Fruit fly (Drosophila melanogaster): Measurements from ENCODE around the gene koko.
A peak's percentile ranks its signal among the peaks of the same experiment; 100 is the strongest.

koko gene

DNA sequence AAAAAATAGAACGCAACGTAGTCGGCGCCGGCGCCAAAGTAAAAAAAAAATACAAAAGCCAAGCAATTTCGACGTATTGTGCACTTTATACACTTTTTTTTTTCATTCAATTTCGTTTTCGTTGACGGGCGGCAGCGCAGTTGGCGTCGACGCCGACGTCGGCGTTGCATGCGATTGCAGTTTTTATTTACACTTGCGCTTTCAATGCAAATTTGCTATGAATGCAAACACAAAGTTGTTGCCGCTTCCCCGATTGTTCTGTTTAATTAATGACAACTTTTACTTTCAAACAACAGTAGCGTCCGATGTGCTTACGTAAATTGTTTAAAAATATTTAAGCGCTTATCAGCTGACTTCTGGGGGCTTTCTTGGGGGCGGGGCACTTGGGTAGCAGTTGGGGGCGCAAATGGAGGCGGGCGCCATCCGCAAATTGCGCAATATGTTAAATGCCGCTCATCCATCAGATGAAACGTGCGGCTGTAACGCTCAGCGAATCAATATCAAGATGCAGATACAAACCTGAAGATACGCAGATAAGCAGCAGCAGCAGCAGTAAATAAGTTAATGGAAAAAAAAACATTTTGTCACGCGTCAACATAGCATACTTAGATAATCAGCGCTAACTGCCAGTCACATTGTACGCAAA, 35.5 kb downstream of the koko start (continued):
- no peak for TF ChIP-seq CG7987 (GFP tag; optimal IDR thresholded peaks at IDR 0.05)
- TF ChIP-seq CG2678 (tag; optimal IDR thresholded peaks at IDR 0.05), result no peak
- TF ChIP-seq rib (GFP tag; IDR thresholded peaks at IDR 0.05), result peak; percentile 26; the same call in 1 of the 2 replicates
- no peak for TF ChIP-seq phol (tag; optimal IDR thresholded peaks at IDR 0.05)
- TF ChIP-seq en (GFP tag; optimal IDR thresholded peaks at IDR 0.05), result no peak
- 0 out of 4 replicates have a peak, but pooled peaks have one; percentile 54 for TF ChIP-seq chinmo (GFP tag; IDR thresholded peaks at IDR 0.05; ENCODE audit: partially characterized antibody)
- no peak for TF ChIP-seq CG1832 (GFP tag; optimal IDR thresholded peaks at IDR 0.05)
- no peak for TF ChIP-seq CG9932 (GFP tag; IDR thresholded peaks at IDR 0.05)
- no peak for TF ChIP-seq knrl (GFP tag; IDR thresholded peaks at IDR 0.05; ENCODE audit: partially characterized antibody)
- no peak for TF ChIP-seq CG4707 (GFP tag; optimal IDR thresholded peaks at IDR 0.05)
- TF ChIP-seq sd (tag; optimal IDR thresholded peaks at IDR 0.05), result no peak
- peak; percentile 37 for TF ChIP-seq Xrp1 (GFP tag; IDR thresholded peaks at IDR 0.05)
- TF ChIP-seq CG7745 (tag; optimal IDR thresholded peaks at IDR 0.05), result no peak
- no peak for TF ChIP-seq CG8765 (GFP tag; IDR thresholded peaks at IDR 0.05)
- no peak for TF ChIP-seq CG6654 (GFP tag; optimal IDR thresholded peaks at IDR 0.05)
- no peak for TF ChIP-seq CG8478 (optimal IDR thresholded peaks at IDR 0.05)
- TF ChIP-seq Atf6 (GFP tag; IDR thresholded peaks at IDR 0.05), result no peak
- no peak for TF ChIP-seq Ets65A (GFP tag)
- TF ChIP-seq CG6813 (GFP tag; optimal IDR thresholded peaks at IDR 0.05), result no peak
- TF ChIP-seq chm (GFP tag; IDR thresholded peaks at IDR 0.05), result no peak
- TF ChIP-seq kah (GFP tag; optimal IDR thresholded peaks at IDR 0.05), result no peak
- no peak for TF ChIP-seq pita (GFP tag; optimal IDR thresholded peaks at IDR 0.05)
- TF ChIP-seq ATbp (GFP tag; optimal IDR thresholded peaks at IDR 0.05), result peak; percentile 43
- no peak for TF ChIP-seq B-H2 (GFP tag; optimal IDR thresholded peaks at IDR 0.05)
- no peak for TF ChIP-seq Doc3 (GFP tag; IDR thresholded peaks at IDR 0.05; ENCODE audit: partially characterized antibody)
- TF ChIP-seq MESR4 (GFP tag; optimal IDR thresholded peaks at IDR 0.05), result no peak
- TF ChIP-seq Lim3 (GFP tag; IDR thresholded peaks at IDR 0.05), result no peak
- TF ChIP-seq ssp (GFP tag; IDR thresholded peaks at IDR 0.05), result no peak
- no peak for TF ChIP-seq CG6854 (GFP tag; optimal IDR thresholded peaks at IDR 0.05)
- TF ChIP-seq CG32532 (GFP tag; IDR thresholded peaks at IDR 0.05), result no peak
- TF ChIP-seq Stat92E (GFP tag; optimal IDR thresholded peaks at IDR 0.05), result no peak
- no peak for TF ChIP-seq PHDP (tag; optimal IDR thresholded peaks at IDR 0.05)
- peak; percentile 8 for TF ChIP-seq fd96Cb (tag; optimal IDR thresholded peaks at IDR 0.05)
- no peak for TF ChIP-seq ro (GFP tag; IDR thresholded peaks at IDR 0.05)
- no peak for TF ChIP-seq dm (GFP tag; optimal IDR thresholded peaks at IDR 0.05)
- TF ChIP-seq CG11504 (tag; optimal IDR thresholded peaks at IDR 0.05), result no peak
- TF ChIP-seq gce (GFP tag; IDR thresholded peaks at IDR 0.05), result 0 out of 3 replicates have a peak, but pooled peaks have one; percentile 4
- no peak for TF ChIP-seq tna (GFP tag; IDR thresholded peaks at IDR 0.05; ENCODE audit: partially characterized antibody)
- TF ChIP-seq unc-4 (GFP tag; IDR thresholded peaks at IDR 0.05; ENCODE audit: partially characterized antibody), result no peak
- no peak for TF ChIP-seq Lhr (GFP tag; optimal IDR thresholded peaks at IDR 0.05)
- TF ChIP-seq crc (GFP tag; optimal IDR thresholded peaks at IDR 0.05), result no peak
- no peak for TF ChIP-seq Dek (tag; optimal IDR thresholded peaks at IDR 0.05)
- no peak for TF ChIP-seq sisA (GFP tag; IDR thresholded peaks at IDR 0.05)
- TF ChIP-seq CG1603 (tag; optimal IDR thresholded peaks at IDR 0.05), result peak; percentile 40
- peak; percentile 37 for TF ChIP-seq CG2875 (GFP tag; optimal IDR thresholded peaks at IDR 0.05)
- no peak for TF ChIP-seq CG2129 (GFP tag; IDR thresholded peaks at IDR 0.05; ENCODE audit: partially characterized antibody)
- peak; percentile 1 for TF ChIP-seq fd64A (GFP tag; optimal IDR thresholded peaks at IDR 0.05)
- TF ChIP-seq pb (GFP tag; optimal IDR thresholded peaks at IDR 0.05), result no peak
- TF ChIP-seq CG14050 (GFP tag; IDR thresholded peaks at IDR 0.05), result no peak
- TF ChIP-seq CG7357 (GFP tag; IDR thresholded peaks at IDR 0.05), result no peak
